Fruit fly (Drosophila melanogaster) whole organism, embryonic: ENCODE data around the gene Sf3b6.

Source experiments
- Adf1 ChIP-seq: fragments of 200-800 bp; sonication (Bioruptor generic); IDR thresholded peaks from 2 replicates; pipeline ENCODE4 v1.3.6; 2022; ENCODE audit warnings: missing biosample characterization, missing genetic modification characterization
- Atf6 ChIP-seq: fragments of 200-800 bp; sonication (Bioruptor generic); IDR thresholded peaks from 2 replicates; pipeline ENCODE4 v1.3.6; 2022; ENCODE audit warnings: missing biosample characterization, missing genetic modification characterization
- Bgb ChIP-seq: fragments of 200-800 bp; sonication (Bioruptor generic); IDR thresholded peaks from 2 replicates; pipeline ENCODE4 v1.3.6; 2022; ENCODE audit warnings: missing biosample characterization, missing genetic modification characterization; ENCODE audit not compliant: partially characterized antibody
- Blimp-1 ChIP-seq: fragments of 200-800 bp; sonication (Bioruptor generic); optimal IDR thresholded peaks from 3 replicates; lab custom pipeline; 2018; ENCODE audit warnings: missing biosample characterization, missing genetic modification characterization, mild to moderate bottlenecking, moderate library complexity, missing genetic modification reagents
- Bteb2 ChIP-seq: fragments of 200-800 bp; sonication (Bioruptor generic); optimal IDR thresholded peaks from 2 replicates; lab custom pipeline; 2016; ENCODE audit warnings: missing biosample characterization, missing genetic modification characterization
- CG12155 ChIP-seq: fragments of 200-800 bp; sonication (Bioruptor generic); optimal IDR thresholded peaks from 3 replicates; lab custom pipeline; 2016; ENCODE audit warnings: missing biosample characterization, missing genetic modification characterization
- CG12236 ChIP-seq: fragments of 200-800 bp; sonication (Bioruptor generic); optimal IDR thresholded peaks from 2 replicates; lab custom pipeline; 2016; ENCODE audit warnings: missing biosample characterization, missing genetic modification characterization
- CG12744 ChIP-seq: fragments of 200-800 bp; sonication (Bioruptor generic); optimal IDR thresholded peaks from 2 replicates; lab custom pipeline; 2016; ENCODE audit warnings: missing biosample characterization, missing genetic modification characterization
- CG15011 ChIP-seq: fragments of 200-800 bp; sonication (Bioruptor generic); optimal IDR thresholded peaks from 3 replicates; lab custom pipeline; 2018; ENCODE audit warnings: missing biosample characterization, mild to moderate bottlenecking, missing genetic modification characterization
- CG1529 ChIP-seq: fragments of 200-800 bp; sonication (Bioruptor generic); optimal IDR thresholded peaks from 3 replicates; lab custom pipeline; 2018; ENCODE audit warnings: missing biosample characterization, missing genetic modification characterization
- CG17186 ChIP-seq: fragments of 200-800 bp; sonication (Bioruptor generic); optimal IDR thresholded peaks from 3 replicates; lab custom pipeline; 2017; ENCODE audit warnings: missing biosample characterization, missing genetic modification reagents, missing genetic modification characterization
- CG17328 ChIP-seq: fragments of 200-800 bp; sonication (Bioruptor generic); IDR thresholded peaks from 2 replicates; pipeline ENCODE4 v1.3.6; 2022; ENCODE audit warnings: missing biosample characterization, missing genetic modification characterization
- CG18262 ChIP-seq: fragments of 200-800 bp; optimal IDR thresholded peaks from 3 replicates; lab custom pipeline; 2019; ENCODE audit warnings: missing biosample characterization, mild to moderate bottlenecking, missing genetic modification characterization, moderate library complexity
- CG1832 ChIP-seq: fragments of 200-800 bp; sonication (Bioruptor generic); optimal IDR thresholded peaks from 2 replicates; lab custom pipeline; 2017; ENCODE audit warnings: missing biosample characterization, mild to moderate bottlenecking, missing genetic modification characterization, inconsistent platforms
- CG2202 ChIP-seq: fragments of 200-800 bp; sonication (Bioruptor generic); optimal IDR thresholded peaks from 2 replicates; lab custom pipeline; 2018; ENCODE audit warnings: missing biosample characterization, mild to moderate bottlenecking, missing genetic modification characterization
- CG2889 ChIP-seq: fragments of 200-800 bp; sonication (Bioruptor generic); IDR thresholded peaks from 3 replicates; pipeline ENCODE4 v1.3.6; 2022; ENCODE audit warnings: missing biosample characterization, missing genetic modification characterization
- CG3407 ChIP-seq: fragments of 200-800 bp; sonication (Bioruptor generic); optimal IDR thresholded peaks from 2 replicates; lab custom pipeline; 2018; ENCODE audit warnings: missing biosample characterization, mild to moderate bottlenecking, missing genetic modification characterization
- CG3847 ChIP-seq: fragments of 200-800 bp; sonication (Bioruptor generic); IDR thresholded peaks from 2 replicates; pipeline ENCODE4 v1.3.6; 2022; ENCODE audit warnings: missing biosample characterization, missing genetic modification characterization
- CG42726 ChIP-seq: fragments of 200-800 bp; sonication (Bioruptor generic); IDR thresholded peaks from 2 replicates; pipeline ENCODE4 v1.3.6; 2022; ENCODE audit warnings: missing biosample characterization, missing genetic modification characterization; ENCODE audit not compliant: partially characterized antibody
- CG4617 ChIP-seq: fragments of 200-800 bp; sonication (Bioruptor generic); optimal IDR thresholded peaks from 3 replicates; lab custom pipeline; 2016; ENCODE audit warnings: missing biosample characterization, missing genetic modification characterization, borderline replicate concordance
- CG6683 ChIP-seq: fragments of 200-800 bp; sonication (Bioruptor generic); optimal IDR thresholded peaks from 2 replicates; lab custom pipeline; 2017; ENCODE audit warnings: missing biosample characterization, mild to moderate bottlenecking, missing genetic modification characterization, missing genetic modification reagents
- CG8765 ChIP-seq: fragments of 200-800 bp; sonication (Bioruptor generic); IDR thresholded peaks from 2 replicates; pipeline ENCODE4 v1.3.6; 2022; ENCODE audit warnings: missing biosample characterization, missing genetic modification characterization
- CG9797 ChIP-seq: fragments of 200-800 bp; sonication (Bioruptor generic); optimal IDR thresholded peaks from 3 replicates; lab custom pipeline; 2018; ENCODE audit warnings: missing biosample characterization, mild to moderate bottlenecking, missing genetic modification characterization
- D ChIP-seq, 2 experiments: fragments of 200-800 bp in 1 of 2; fragments of >200 bp in 1 of 2; sonication (Bioruptor generic) in 1 of 2; optimal IDR thresholded peaks; 2 replicates in 1 of 2; 3 replicates in 1 of 2; lab custom pipeline; 2017; ENCODE audit warnings: mild to moderate bottlenecking in 1 of 2, missing biosample characterization in 1 of 2, missing genetic modification characterization in 1 of 2, missing genetic modification reagents in 1 of 2
- Dad ChIP-seq: fragments of 200-800 bp; sonication (Bioruptor generic); optimal IDR thresholded peaks from 3 replicates; lab custom pipeline; 2016; ENCODE audit warnings: missing biosample characterization, missing genetic modification characterization
- Doc2 ChIP-seq: fragments of 200-800 bp; sonication (Bioruptor generic); IDR thresholded peaks from 2 replicates; pipeline ENCODE4 v1.3.6; 2022; ENCODE audit warnings: missing biosample characterization, missing genetic modification characterization
- Max ChIP-seq: fragments of 200-800 bp; sonication (Bioruptor generic); optimal IDR thresholded peaks from 2 replicates; lab custom pipeline; 2016; ENCODE audit warnings: missing biosample characterization, mild to moderate bottlenecking, missing genetic modification characterization
- Myb ChIP-seq: fragments of 200-800 bp; sonication (Bioruptor generic); optimal IDR thresholded peaks from 2 replicates; lab custom pipeline; 2016; ENCODE audit warnings: missing biosample characterization, missing genetic modification characterization
- NC2β ChIP-seq: fragments of 200-800 bp; sonication (Bioruptor generic); optimal IDR thresholded peaks from 2 replicates; lab custom pipeline; 2016; ENCODE audit warnings: missing biosample characterization, missing genetic modification characterization
- TFAM ChIP-seq: fragments of 200-800 bp; sonication (Bioruptor generic); optimal IDR thresholded peaks from 2 replicates; lab custom pipeline; 2017; ENCODE audit warnings: missing biosample characterization, missing genetic modification characterization, inconsistent platforms
- az2 ChIP-seq: fragments of 200-800 bp; sonication (Bioruptor generic); optimal IDR thresholded peaks from 3 replicates; lab custom pipeline; 2016; ENCODE audit warnings: missing biosample characterization, missing genetic modification characterization
- bab2 ChIP-seq: fragments of 200-800 bp; sonication (Bioruptor generic); optimal IDR thresholded peaks from 2 replicates; lab custom pipeline; 2016; ENCODE audit warnings: missing biosample characterization, missing genetic modification characterization
- br ChIP-seq: fragments of >200 bp; optimal IDR thresholded peaks from 2 replicates; lab custom pipeline; 2017
- cg ChIP-seq: fragments of 200-800 bp; sonication (Bioruptor generic); optimal IDR thresholded peaks from 3 replicates; lab custom pipeline; 2019; ENCODE audit warnings: missing biosample characterization, mild to moderate bottlenecking, missing genetic modification characterization, moderate library complexity
- crp ChIP-seq, 2 experiments: fragments of 200-800 bp; sonication (Bioruptor generic); optimal IDR thresholded peaks; 2 replicates in 1 of 2; 3 replicates in 1 of 2; lab custom pipeline; 2017; ENCODE audit warnings: missing biosample characterization in 2 of 2, missing genetic modification characterization in 2 of 2, mild to moderate bottlenecking in 1 of 2, moderate library complexity in 1 of 2
- disco-r ChIP-seq: fragments of 200-800 bp; sonication (Bioruptor generic); optimal IDR thresholded peaks from 2 replicates; lab custom pipeline; 2016; ENCODE audit warnings: missing biosample characterization, missing genetic modification characterization
- eve ChIP-seq, 2 experiments: fragments of >200 bp; optimal IDR thresholded peaks; 2 replicates each; lab custom pipeline; 2017; ENCODE audit warnings: missing biosample characterization in 2 of 2, missing genetic modification characterization in 2 of 2
- ewg ChIP-seq: fragments of 200-800 bp; sonication (Bioruptor generic); optimal IDR thresholded peaks from 3 replicates; lab custom pipeline; 2017; ENCODE audit warnings: mild to moderate bottlenecking, missing biosample characterization, missing genetic modification reagents, missing genetic modification characterization
- fd102C ChIP-seq: fragments of 200-800 bp; sonication (Bioruptor generic); optimal IDR thresholded peaks from 2 replicates; lab custom pipeline; 2018; ENCODE audit warnings: missing biosample characterization, mild to moderate bottlenecking, missing genetic modification characterization, moderate library complexity
- fd96Cb ChIP-seq: fragments of 200-800 bp; sonication (Bioruptor generic); optimal IDR thresholded peaks from 2 replicates; lab custom pipeline; 2018; ENCODE audit warnings: missing biosample characterization, mild to moderate bottlenecking, missing genetic modification characterization, moderate library complexity
- jing ChIP-seq: fragments of 200-800 bp; sonication (Bioruptor generic); optimal IDR thresholded peaks from 2 replicates; lab custom pipeline; 2018; ENCODE audit warnings: missing biosample characterization, mild to moderate bottlenecking, missing genetic modification characterization
- mld ChIP-seq: fragments of 200-800 bp; sonication (Bioruptor generic); IDR thresholded peaks from 3 replicates; pipeline ENCODE4 v1.3.6; 2022; ENCODE audit warnings: missing biosample characterization, missing genetic modification characterization; ENCODE audit not compliant: partially characterized antibody
- p53 ChIP-seq: fragments of 200-800 bp; sonication (Bioruptor generic); optimal IDR thresholded peaks from 2 replicates; lab custom pipeline; 2016; ENCODE audit warnings: missing biosample characterization, missing genetic modification characterization
- repo ChIP-seq: fragments of 200-800 bp; sonication (Bioruptor generic); optimal IDR thresholded peaks from 2 replicates; lab custom pipeline; 2016; ENCODE audit warnings: missing biosample characterization, missing genetic modification characterization
- tin ChIP-seq: fragments of 200-800 bp; sonication (Bioruptor generic); optimal IDR thresholded peaks from 3 replicates; lab custom pipeline; 2016; ENCODE audit warnings: missing biosample characterization, missing genetic modification characterization
- trem ChIP-seq: fragments of 200-800 bp; optimal IDR thresholded peaks from 3 replicates; lab custom pipeline; 2019; ENCODE audit warnings: missing biosample characterization, mild to moderate bottlenecking, missing genetic modification characterization, moderate library complexity
- twi ChIP-seq: fragments of 200-800 bp; optimal IDR thresholded peaks from 2 replicates; lab custom pipeline; 2019; ENCODE audit warnings: missing biosample characterization, mild to moderate bottlenecking, missing genetic modification characterization, moderate library complexity
- wek ChIP-seq: fragments of 200-800 bp; sonication (Bioruptor generic); optimal IDR thresholded peaks from 3 replicates; lab custom pipeline; 2018; ENCODE audit warnings: missing biosample characterization, mild to moderate bottlenecking, missing genetic modification characterization, moderate library complexity
- z ChIP-seq: fragments of 200-800 bp; sonication (Bioruptor generic); IDR thresholded peaks from 3 replicates; pipeline ENCODE4 v1.3.6; 2022; ENCODE audit warnings: missing biosample characterization, missing genetic modification characterization
- zf30C ChIP-seq: fragments of 200-800 bp; sonication (Bioruptor generic); optimal IDR thresholded peaks from 3 replicates; lab custom pipeline; 2018; ENCODE audit warnings: missing biosample characterization, mild to moderate bottlenecking, missing genetic modification characterization

The Sf3b6 gene

dm6 chr3L:6218517-6219155, 25.7 kb upstream of the Sf3b6 start (continued):
- no peak for TF ChIP-seq CG12744
- no peak for TF ChIP-seq eve (GFP tag; optimal IDR thresholded peaks at IDR 0.05; lab: Kevin White, UChicago)
- TF ChIP-seq NC2β (GFP tag; lab: Kevin White, UChicago) = no peak
- TF ChIP-seq TFAM (GFP tag; lab: Kevin White, UChicago) = no peak
- no peak for TF ChIP-seq wek
- 0 out of 2 replicates have a peak, but pooled peaks have one; percentile 12 for TF ChIP-seq Bgb (GFP tag; lab: Robert Waterston, UW)
- no peak for TF ChIP-seq D (optimal IDR thresholded peaks at IDR 0.05; lab: Kevin White, UChicago)
- TF ChIP-seq D (GFP tag; optimal IDR thresholded peaks at IDR 0.05; lab: Kevin White, UChicago) = no peak
- TF ChIP-seq CG1832 = no peak
- TF ChIP-seq cg (GFP tag; lab: Kevin White, UChicago) = peak; percentile 7
- TF ChIP-seq p53 (GFP tag; lab: Kevin White, UChicago) = no peak
- no peak for TF ChIP-seq Blimp-1 (GFP tag; lab: Kevin White, UChicago)
- no peak for TF ChIP-seq CG2889 (GFP tag; lab: Robert Waterston, UW)
- TF ChIP-seq Doc2 = no peak
- TF ChIP-seq Dad = no peak
- TF ChIP-seq tin = no peak
- TF ChIP-seq CG42726 (GFP tag; lab: Robert Waterston, UW) = no peak
- TF ChIP-seq CG4617 (GFP tag; lab: Kevin White, UChicago) = no peak
- no peak for TF ChIP-seq jing
- no peak for TF ChIP-seq twi (tag; lab: Kevin White, UChicago)
- TF ChIP-seq crp (GFP tag; optimal IDR thresholded peaks at IDR 0.05; lab: Kevin White, UChicago) = no peak
- no peak for TF ChIP-seq CG3847 (GFP tag; lab: Robert Waterston, UW)
- no peak for TF ChIP-seq Atf6
- TF ChIP-seq trem (tag; lab: Kevin White, UChicago) = no peak
- TF ChIP-seq fd96Cb = no peak
- no peak for TF ChIP-seq Bteb2
- TF ChIP-seq CG8765 (GFP tag; lab: Robert Waterston, UW) = no peak
- TF ChIP-seq CG2202 (tag; lab: Kevin White, UChicago) = no peak
- no peak for TF ChIP-seq zf30C (GFP tag; lab: Kevin White, UChicago)
- no peak for TF ChIP-seq CG9797 (GFP tag; lab: Kevin White, UChicago)
- no peak for TF ChIP-seq disco-r (GFP tag; lab: Kevin White, UChicago)
- no peak for TF ChIP-seq z (GFP tag; lab: Robert Waterston, UW)
- TF ChIP-seq br (lab: Kevin White, UChicago) = no peak
- no peak for TF ChIP-seq az2 (GFP tag; lab: Kevin White, UChicago)
- TF ChIP-seq Myb = no peak
- no peak for TF ChIP-seq fd102C (GFP tag; lab: Kevin White, UChicago)
- no peak for TF ChIP-seq bab2 (GFP tag; lab: Kevin White, UChicago)
- TF ChIP-seq CG12236 (GFP tag; lab: Kevin White, UChicago) = no peak
- TF ChIP-seq CG18262 (tag; lab: Kevin White, UChicago) = no peak
- no peak for TF ChIP-seq CG17328
- no peak for TF ChIP-seq CG3407 (GFP tag; lab: Kevin White, UChicago)
- TF ChIP-seq CG1529 (GFP tag; lab: Kevin White, UChicago) = no peak
- no peak for TF ChIP-seq CG15011 (GFP tag; lab: Kevin White, UChicago)
- no peak for TF ChIP-seq Max (GFP tag; lab: Kevin White, UChicago)
- TF ChIP-seq Adf1 (GFP tag; lab: Robert Waterston, UW) = no peak
- TF ChIP-seq mld (GFP tag; lab: Robert Waterston, UW) = no peak
- no peak for TF ChIP-seq repo
- TF ChIP-seq CG17186 = no peak
- no peak for TF ChIP-seq CG6683 (GFP tag; lab: Kevin White, UChicago)
- no peak for TF ChIP-seq ewg (GFP tag; lab: Kevin White, UChicago)
- TF ChIP-seq CG12155 = peak; percentile 89
